Worm (Caenorhabditis elegans): ENCODE measurements around the gene svop-1.
A peak's percentile ranks its signal among the peaks of the same experiment; 100 is the strongest.

svop-1 gene

ce11 chrIII:8887184-8887801, 2.0 kb upstream of the svop-1 start, which contains the start of gene famh-136:
Gene famh-136 (plus strand): TSS chrIII:8887751.
- TF ChIP-seq lin-13 (GFP tag; optimal IDR thresholded peaks at IDR 0.05) (peak; percentile 81), nhr-21 (tag; optimal IDR thresholded peaks at IDR 0.05) (peak; percentile 76), nhr-6 (tag; optimal IDR thresholded peaks at IDR 0.05) (peak; percentile 72), ZK546.5 (tag; optimal IDR thresholded peaks at IDR 0.05) (no peak), zag-1 (tag; optimal IDR thresholded peaks at IDR 0.05) (peak; percentile 4), F13H6.1 (tag; optimal IDR thresholded peaks at IDR 0.05) (peak; percentile 66), blmp-1 (tag; optimal IDR thresholded peaks at IDR 0.05; ENCODE audit: insufficient read depth) (peak; percentile 13), snpc-4 (tag; optimal IDR thresholded peaks at IDR 0.05) (peak; percentile 19), ceh-82 (tag; optimal IDR thresholded peaks at IDR 0.05) (peak; percentile 39), unc-55 (GFP tag; optimal IDR thresholded peaks at IDR 0.05) (peak; percentile 80), ztf-4 (tag; optimal IDR thresholded peaks at IDR 0.05) (peak; percentile 66), ztf-11 (tag; optimal IDR thresholded peaks at IDR 0.05) (no peak), skn-1 (tag; optimal IDR thresholded peaks at IDR 0.05) (peak; percentile 33), nhr-23 (tag; optimal IDR thresholded peaks at IDR 0.05) (no peak), mdl-1 (tag; optimal IDR thresholded peaks at IDR 0.05) (peak in 1 of 2 experiments; percentile 5), lin-11 (tag; optimal IDR thresholded peaks at IDR 0.05) (no peak), elt-3 (tag; optimal IDR thresholded peaks at IDR 0.05) (no peak), sma-9 (GFP tag; optimal IDR thresholded peaks at IDR 0.05) (peak; percentile 77), sma-9 (tag; optimal IDR thresholded peaks at IDR 0.05) (no peak), R02D3.7 (tag; optimal IDR thresholded peaks at IDR 0.05) (no peak), Y55F3AM.14 (GFP tag; optimal IDR thresholded peaks at IDR 0.05) (peak; percentile 90), mab-5 (tag; optimal IDR thresholded peaks at IDR 0.05) (peak; percentile 69), unc-39 (tag; optimal IDR thresholded peaks at IDR 0.05) (no peak), C34F6.9 (tag; optimal IDR thresholded peaks at IDR 0.05) (peak; percentile 95), lsy-2 (tag; optimal IDR thresholded peaks at IDR 0.05) (peak; percentile 81 to 96), crh-2 (tag; optimal IDR thresholded peaks at IDR 0.05) (peak; percentile 91), nhr-10 (tag; optimal IDR thresholded peaks at IDR 0.05) (no peak), sem-4 (tag; optimal IDR thresholded peaks at IDR 0.05) (peak; percentile 85), egl-27 (tag; optimal IDR thresholded peaks at IDR 0.05) (peak; percentile 11), nhr-77 (tag; optimal IDR thresholded peaks at IDR 0.05) (peak; percentile 34), nhr-129 (tag; optimal IDR thresholded peaks at IDR 0.05) (peak; percentile 88), gmeb-1 (tag; optimal IDR thresholded peaks at IDR 0.05) (peak; percentile 91), ceh-16 (tag; optimal IDR thresholded peaks at IDR 0.05) (no peak), nhr-11 (tag; optimal IDR thresholded peaks at IDR 0.05) (no peak), nhr-25 (tag; optimal IDR thresholded peaks at IDR 0.05) (peak; percentile 77), fos-1 (tag; optimal IDR thresholded peaks at IDR 0.05) (peak; percentile 87), sma-3 (GFP tag; optimal IDR thresholded peaks at IDR 0.05) (peak; percentile 87)

- TF ChIP-seq sma-3 (GFP tag; optimal IDR thresholded peaks at IDR 0.05) = no peak
- TF ChIP-seq C34F6.9 (tag; optimal IDR thresholded peaks at IDR 0.05) = peak; percentile 59
- no peak for TF ChIP-seq nhr-21 (tag; optimal IDR thresholded peaks at IDR 0.05)
- no peak for TF ChIP-seq ztf-4 (tag; optimal IDR thresholded peaks at IDR 0.05)
- TF ChIP-seq unc-39 (tag; optimal IDR thresholded peaks at IDR 0.05) = no peak
- no peak for TF ChIP-seq sem-4 (tag; optimal IDR thresholded peaks at IDR 0.05)
- TF ChIP-seq unc-55 (GFP tag; optimal IDR thresholded peaks at IDR 0.05) = peak; percentile 64
- TF ChIP-seq ama-1 (optimal IDR thresholded peaks at IDR 0.05) = no peak
- TF ChIP-seq egl-27 (tag; optimal IDR thresholded peaks at IDR 0.05) = peak; percentile 35
- TF ChIP-seq R02D3.7 (tag; optimal IDR thresholded peaks at IDR 0.05) = no peak
- TF ChIP-seq sma-9 (GFP tag; optimal IDR thresholded peaks at IDR 0.05) = no peak
- no peak for TF ChIP-seq sma-9 (tag; optimal IDR thresholded peaks at IDR 0.05)
- no peak for TF ChIP-seq lin-39 (tag; optimal IDR thresholded peaks at IDR 0.05)
- no peak for TF ChIP-seq nhr-23 (tag; optimal IDR thresholded peaks at IDR 0.05)
- no peak for TF ChIP-seq peb-1 (tag; optimal IDR thresholded peaks at IDR 0.05)
- peak; percentile 27 for TF ChIP-seq zag-1 (tag; optimal IDR thresholded peaks at IDR 0.05)
- TF ChIP-seq F13H6.1 (tag; optimal IDR thresholded peaks at IDR 0.05) = peak; percentile 22
- TF ChIP-seq nhr-25 (tag; optimal IDR thresholded peaks at IDR 0.05) = no peak
- no peak for TF ChIP-seq nhr-12 (tag; optimal IDR thresholded peaks at IDR 0.05)
- TF ChIP-seq ZK546.5 (tag; optimal IDR thresholded peaks at IDR 0.05) = no peak
- TF ChIP-seq nhr-6 (tag; optimal IDR thresholded peaks at IDR 0.05) = no peak
- TF ChIP-seq crh-2 (tag; optimal IDR thresholded peaks at IDR 0.05) = peak; percentile 34
- no peak for TF ChIP-seq skn-1 (tag; optimal IDR thresholded peaks at IDR 0.05)
- no peak for TF ChIP-seq nhr-10 (tag; optimal IDR thresholded peaks at IDR 0.05)
- no peak for TF ChIP-seq fos-1 (tag; optimal IDR thresholded peaks at IDR 0.05)
- TF ChIP-seq blmp-1 (tag; optimal IDR thresholded peaks at IDR 0.05; ENCODE audit: insufficient read depth) = no peak
- TF ChIP-seq nhr-237 (tag; optimal IDR thresholded peaks at IDR 0.05) = no peak
- TF ChIP-seq lsy-2 (tag; optimal IDR thresholded peaks at IDR 0.05) = peak in 1 of 2 experiments; percentile 57
- no peak for TF ChIP-seq mab-5 (tag; optimal IDR thresholded peaks at IDR 0.05)
- TF ChIP-seq dmd-4 (tag; optimal IDR thresholded peaks at IDR 0.05) = no peak
- no peak for TF ChIP-seq ceh-16 (tag; optimal IDR thresholded peaks at IDR 0.05)
- TF ChIP-seq nhr-129 (tag; optimal IDR thresholded peaks at IDR 0.05) = peak; percentile 43
- no peak for TF ChIP-seq aly-2 (tag; optimal IDR thresholded peaks at IDR 0.05)
- no peak for TF ChIP-seq lin-13 (GFP tag; optimal IDR thresholded peaks at IDR 0.05)
- TF ChIP-seq nhr-11 (tag; optimal IDR thresholded peaks at IDR 0.05) = no peak
- no peak for TF ChIP-seq ceh-82 (tag; optimal IDR thresholded peaks at IDR 0.05)
- TF ChIP-seq unc-62 (GFP tag; optimal IDR thresholded peaks at IDR 0.05) = no peak
- no peak for TF ChIP-seq elt-1 (tag; optimal IDR thresholded peaks at IDR 0.05)
- no peak for TF ChIP-seq mdl-1 (tag; optimal IDR thresholded peaks at IDR 0.05)
- no peak for TF ChIP-seq ztf-1 (GFP tag; conservative IDR thresholded peaks at IDR 0.05)
- no peak for TF ChIP-seq ztf-11 (tag; optimal IDR thresholded peaks at IDR 0.05)
- TF ChIP-seq alr-1 (tag; optimal IDR thresholded peaks at IDR 0.05) = no peak
Measured at ce11 chrIII:8886309-8886708, 1.0 kb upstream of the svop-1 start.
